Worm (Caenorhabditis elegans): ENCODE measurements around the gene K04B12.2.
A peak's percentile ranks its signal among the peaks of the same experiment; 100 is the strongest.

Gene K04B12.2

DNA sequence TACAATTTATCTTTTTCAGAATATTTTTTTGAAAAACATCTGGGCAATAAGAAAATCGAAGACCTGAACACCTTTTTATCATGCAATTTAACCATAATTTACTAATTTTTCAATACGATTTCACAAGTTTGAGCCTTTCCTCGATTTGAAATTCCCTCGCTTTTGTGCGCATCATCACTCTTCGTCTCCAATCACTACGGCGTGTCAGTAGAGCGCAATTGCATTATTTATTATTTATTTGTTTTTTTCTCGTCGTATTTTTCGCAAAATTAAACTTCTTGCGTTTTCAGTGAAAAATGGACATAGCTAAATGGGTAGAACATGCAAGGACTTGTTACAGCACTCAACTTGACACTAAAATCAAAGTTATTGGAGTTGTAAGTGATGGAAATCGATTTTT lies 3.4 kb upstream of the K04B12.2 start, which contains the start of gene smg-8 (continued):
- TF ChIP-seq madf-9 (GFP tag; conservative IDR thresholded peaks at IDR 0.05) = no peak
- TF ChIP-seq dve-1 (tag; optimal IDR thresholded peaks at IDR 0.05; ENCODE audit: insufficient read depth) = peak; percentile 53
- no peak for TF ChIP-seq nhr-102 (tag; optimal IDR thresholded peaks at IDR 0.05)
- TF ChIP-seq lin-15B (tag; optimal IDR thresholded peaks at IDR 0.05) = peak; percentile 23
- no peak for TF ChIP-seq nhr-111 (GFP tag; optimal IDR thresholded peaks at IDR 0.05)
- no peak for TF ChIP-seq tag-97 (GFP tag; IDR thresholded peaks at IDR 0.05)
- TF ChIP-seq hmg-1.1 (GFP tag; IDR thresholded peaks at IDR 0.05) = peak; percentile 62; the same call in 1 of the 2 replicates
- no peak for TF ChIP-seq tra-1 (GFP tag; IDR thresholded peaks at IDR 0.05)
- TF ChIP-seq unc-130 (GFP tag; optimal IDR thresholded peaks at IDR 0.05) = no peak
- no peak for TF ChIP-seq ceh-82 (tag; optimal IDR thresholded peaks at IDR 0.05)
- TF ChIP-seq fkh-10 (GFP tag; optimal IDR thresholded peaks at IDR 0.05) = peak; percentile 40
- TF ChIP-seq nhr-28 (tag; optimal IDR thresholded peaks at IDR 0.05) = peak; percentile 27
- no peak for TF ChIP-seq F37D6.2 (tag; optimal IDR thresholded peaks at IDR 0.05)
- peak; percentile 97 for TF ChIP-seq lin-38 (GFP tag; IDR thresholded peaks at IDR 0.05)
- no peak for TF ChIP-seq daf-12 (tag; optimal IDR thresholded peaks at IDR 0.05)
- TF ChIP-seq ceh-28 (tag; optimal IDR thresholded peaks at IDR 0.05) = no peak
- no peak for TF ChIP-seq zip-11 (GFP tag; IDR thresholded peaks at IDR 0.05)
- no peak for TF ChIP-seq spr-1 (tag; optimal IDR thresholded peaks at IDR 0.05)
- no peak for TF ChIP-seq egl-43 (GFP tag; IDR thresholded peaks at IDR 0.05)
- TF ChIP-seq ZK546.5 (tag; optimal IDR thresholded peaks at IDR 0.05) = no peak
- TF ChIP-seq lir-3 (tag; optimal IDR thresholded peaks at IDR 0.05) = no peak
- TF ChIP-seq Y105C5A.15 (GFP tag; IDR thresholded peaks at IDR 0.05) = no peak
- peak in 1 of 2 experiments; percentile 59 for TF ChIP-seq unc-62 (GFP tag; optimal IDR thresholded peaks at IDR 0.05 in 1 of 2)
- no peak for TF ChIP-seq unc-62 (tag; optimal IDR thresholded peaks at IDR 0.05)
- no peak for TF ChIP-seq ama-1 (optimal IDR thresholded peaks at IDR 0.05)
- TF ChIP-seq dmd-6 (GFP tag; IDR thresholded peaks at IDR 0.05) = no peak
- TF ChIP-seq nhr-6 (tag; optimal IDR thresholded peaks at IDR 0.05) = peak; percentile 25
- no peak for TF ChIP-seq F44E2.7 (GFP tag; IDR thresholded peaks at IDR 0.05)
- TF ChIP-seq set-16 (GFP tag; IDR thresholded peaks at IDR 0.05) = no peak
- peak; percentile 70 for TF ChIP-seq hlh-30 (tag; optimal IDR thresholded peaks at IDR 0.05; ENCODE audit: insufficient read depth)
- no peak for TF ChIP-seq lin-1 (GFP tag; IDR thresholded peaks at IDR 0.05)
- no peak for TF ChIP-seq dmd-9 (GFP tag; IDR thresholded peaks at IDR 0.05)
- TF ChIP-seq snpc-1.2 (GFP tag; IDR thresholded peaks at IDR 0.05) = no peak
- no peak for TF ChIP-seq sdz-12 (GFP tag; optimal IDR thresholded peaks at IDR 0.05)
- TF ChIP-seq aha-1 (tag) = no peak
- no peak for TF ChIP-seq nhr-48 (tag; optimal IDR thresholded peaks at IDR 0.05)
- TF ChIP-seq lin-39 (tag; optimal IDR thresholded peaks at IDR 0.05) = no peak
- TF ChIP-seq hlh-11 (tag; optimal IDR thresholded peaks at IDR 0.05) = no peak
- TF ChIP-seq skn-1 (tag; optimal IDR thresholded peaks at IDR 0.05) = no peak
- TF ChIP-seq lsy-2 (tag; optimal IDR thresholded peaks at IDR 0.05) = peak; percentile 7 to 85
- no peak for TF ChIP-seq rbr-2 (tag; optimal IDR thresholded peaks at IDR 0.05)
- TF ChIP-seq unc-39 (tag; optimal IDR thresholded peaks at IDR 0.05) = no peak

DNA sequence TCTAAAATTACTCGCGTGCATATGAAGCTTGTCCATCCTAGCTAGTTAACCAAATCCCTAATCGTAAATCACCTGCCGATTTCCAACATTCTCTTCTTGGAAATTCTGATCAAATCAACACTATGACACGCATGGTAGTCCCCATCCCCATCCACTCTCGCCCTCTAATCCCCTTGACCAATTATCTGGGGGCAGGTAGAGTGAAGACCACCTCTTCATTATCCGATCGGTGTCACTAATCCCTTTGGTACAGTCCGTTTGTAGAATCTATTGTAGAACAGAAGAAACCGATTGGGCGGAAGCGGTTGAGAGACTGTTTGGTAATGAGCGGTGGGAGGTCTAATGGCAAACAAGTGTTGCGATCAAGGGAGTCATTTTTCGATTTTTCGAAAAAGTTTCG lies 656 bp downstream of the K04B12.2 start:
- no peak for TF ChIP-seq ceh-20 (GFP tag; IDR thresholded peaks at IDR 0.05)
- no peak for TF ChIP-seq ZK337.2 (GFP tag; IDR thresholded peaks at IDR 0.05)
- no peak for TF ChIP-seq madf-9 (GFP tag; conservative IDR thresholded peaks at IDR 0.05)
- TF ChIP-seq zip-11 (GFP tag; IDR thresholded peaks at IDR 0.05) = no peak
- TF ChIP-seq T20F7.1 (GFP tag; optimal IDR thresholded peaks at IDR 0.05) = no peak
- no peak for TF ChIP-seq F26F4.8 (GFP tag; conservative IDR thresholded peaks at IDR 0.05)
- TF ChIP-seq lir-3 (tag; optimal IDR thresholded peaks at IDR 0.05) = no peak
- TF ChIP-seq nhr-76 (tag; optimal IDR thresholded peaks at IDR 0.05) = no peak
- TF ChIP-seq php-3 (GFP tag; IDR thresholded peaks at IDR 0.05) = no peak
- no peak for TF ChIP-seq hlh-11 (tag; optimal IDR thresholded peaks at IDR 0.05)
- no peak for TF ChIP-seq ceh-82 (tag; optimal IDR thresholded peaks at IDR 0.05)
- no peak for TF ChIP-seq aly-2 (tag; optimal IDR thresholded peaks at IDR 0.05)
- TF ChIP-seq nhr-10 (tag; optimal IDR thresholded peaks at IDR 0.05) = no peak
- TF ChIP-seq gei-8 (GFP tag; optimal IDR thresholded peaks at IDR 0.05) = no peak
- TF ChIP-seq cey-2 (tag; optimal IDR thresholded peaks at IDR 0.05; ENCODE audit: borderline replicate concordance, insufficient read depth) = no peak
